Worm (Caenorhabditis elegans): ENCODE results near the gene cyn-13.

DNA sequence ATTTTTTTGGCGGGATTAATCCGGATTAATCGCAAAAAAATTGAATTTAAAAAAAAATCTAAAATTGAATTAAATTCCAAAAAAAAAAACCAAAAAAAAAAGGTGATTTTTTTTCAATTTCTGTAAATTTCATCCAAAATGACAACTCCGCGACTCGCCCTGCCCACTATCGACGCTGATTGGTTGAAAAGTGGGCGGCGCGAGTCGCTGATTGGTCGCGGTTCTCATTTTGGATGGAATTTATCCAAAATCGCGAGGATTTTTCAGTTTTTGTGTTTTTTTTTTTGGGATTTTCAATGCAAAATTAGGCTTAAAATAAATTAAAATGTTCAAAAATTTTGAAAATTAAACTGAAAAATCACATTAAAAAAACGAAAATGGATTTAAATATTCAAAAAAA is 7.0 kb downstream of the cyn-13 start:
- no peak for TF ChIP-seq med-1 (GFP tag; optimal IDR thresholded peaks at IDR 0.05; ENCODE audit: insufficient read depth)
- no peak for TF ChIP-seq ztf-29 (GFP tag; IDR thresholded peaks at IDR 0.05)
- TF ChIP-seq klf-2 (GFP tag; conservative IDR thresholded peaks at IDR 0.05) = no peak
- TF ChIP-seq ref-1 (GFP tag; conservative IDR thresholded peaks at IDR 0.05) = no peak
